Worm (Caenorhabditis elegans) whole organism, mixed stage, embryonic: ENCODE results near the gene Y54F10AL.1.
"Not testable (repeated sequence)": the region's sequence is repeated elsewhere in the genome, so short reads cannot be mapped to it uniquely, and the experiment has no call there.

Source experiments
- bed-3 ChIP-seq: fragments of 200-800 bp; sonication (Bioruptor generic); optimal IDR thresholded peaks from 3 replicates; lab custom pipeline; 2018; ENCODE audit warnings: mild to moderate bottlenecking, missing genetic modification characterization, moderate library complexity, missing compliant biosample characterization
- blmp-1 ChIP-seq: fragments of 150-350 bp; optimal IDR thresholded peaks from 2 replicates; lab custom pipeline; 2014; ENCODE audit warnings: missing biosample characterization, missing genetic modification characterization
- ceh-39 ChIP-seq: fragments of 150-350 bp; optimal IDR thresholded peaks from 2 replicates; lab custom pipeline; 2014; ENCODE audit warnings: missing biosample characterization, missing genetic modification characterization
- ces-1 ChIP-seq: fragments of 150-350 bp; optimal IDR thresholded peaks from 2 replicates; lab custom pipeline; 2014; ENCODE audit warnings: missing biosample characterization, missing genetic modification reagents, missing genetic modification characterization
- cnd-1 ChIP-seq: fragments of 200-800 bp; sonication (Bioruptor generic); optimal IDR thresholded peaks from 2 replicates; lab custom pipeline; 2018; ENCODE audit warnings: mild to moderate bottlenecking, missing genetic modification characterization, missing compliant biosample characterization
- drap-1 ChIP-seq: fragments of 200-800 bp; sonication (Bioruptor generic); optimal IDR thresholded peaks from 3 replicates; lab custom pipeline; 2018; ENCODE audit warnings: mild to moderate bottlenecking, missing genetic modification characterization, missing compliant biosample characterization
- elt-1 ChIP-seq: sonication (generic microtip); optimal IDR thresholded peaks from 2 replicates; lab custom pipeline; 2017; ENCODE audit warnings: missing genetic modification characterization, mild to moderate bottlenecking, missing compliant biosample characterization, antibody characterized with exemption, moderate library complexity, borderline replicate concordance; ENCODE audit not compliant: insufficient read depth
- elt-3 ChIP-seq: fragments of 150-350 bp; optimal IDR thresholded peaks from 2 replicates; lab custom pipeline; 2014; ENCODE audit warnings: missing biosample characterization, missing genetic modification characterization
- flh-1 ChIP-seq: fragments of 200-800 bp; sonication (Bioruptor generic); optimal IDR thresholded peaks from 2 replicates; lab custom pipeline; 2018; ENCODE audit warnings: mild to moderate bottlenecking, missing genetic modification characterization, moderate library complexity, missing compliant biosample characterization
- ham-2 ChIP-seq: fragments of 200-800 bp; sonication (Bioruptor generic); optimal IDR thresholded peaks from 2 replicates; lab custom pipeline; 2018; ENCODE audit warnings: mild to moderate bottlenecking, missing genetic modification characterization, missing compliant biosample characterization
- hlh-1 ChIP-seq: fragments of 150-350 bp; optimal IDR thresholded peaks from 2 replicates; lab custom pipeline; 2014; ENCODE audit warnings: missing biosample characterization, missing genetic modification reagents, missing genetic modification characterization
- lin-13 ChIP-seq: fragments of 150-350 bp; optimal IDR thresholded peaks from 2 replicates; lab custom pipeline; 2014; ENCODE audit warnings: missing biosample characterization, missing genetic modification characterization
- lin-32 ChIP-seq: fragments of 200-800 bp; sonication (Bioruptor generic); optimal IDR thresholded peaks from 2 replicates; lab custom pipeline; 2018; ENCODE audit warnings: mild to moderate bottlenecking, missing genetic modification characterization, missing compliant biosample characterization
- lsy-2 ChIP-seq: fragments of 150-350 bp; optimal IDR thresholded peaks from 2 replicates; lab custom pipeline; 2014; ENCODE audit warnings: missing biosample characterization, missing genetic modification characterization
- mab-5 ChIP-seq: fragments of 150-350 bp; optimal IDR thresholded peaks from 2 replicates; lab custom pipeline; 2014; ENCODE audit warnings: missing biosample characterization, missing genetic modification characterization
- mep-1 ChIP-seq: fragments of 150-350 bp; optimal IDR thresholded peaks from 2 replicates; lab custom pipeline; 2017; ENCODE audit warnings: missing biosample characterization, missing genetic modification reagents, missing genetic modification characterization, inconsistent platforms
- nhr-2 ChIP-seq: fragments of 150-350 bp; optimal IDR thresholded peaks from 2 replicates; lab custom pipeline; 2014; ENCODE audit warnings: missing biosample characterization, missing genetic modification characterization
- nhr-237 ChIP-seq: fragments of 150-350 bp; optimal IDR thresholded peaks from 2 replicates; lab custom pipeline; 2014; ENCODE audit warnings: missing biosample characterization, missing genetic modification characterization
- nhr-28 ChIP-seq: fragments of 150-350 bp; optimal IDR thresholded peaks from 2 replicates; lab custom pipeline; 2014; ENCODE audit warnings: missing biosample characterization, missing genetic modification characterization
- nhr-76 ChIP-seq: sonication (generic microtip); optimal IDR thresholded peaks from 2 replicates; lab custom pipeline; 2017; ENCODE audit warnings: missing biosample characterization, missing genetic modification characterization
- sem-2 ChIP-seq: fragments of 200-800 bp; sonication (Bioruptor generic); optimal IDR thresholded peaks from 2 replicates; lab custom pipeline; 2018; ENCODE audit warnings: mild to moderate bottlenecking, missing genetic modification characterization, missing compliant biosample characterization
- snpc-4 ChIP-seq: fragments of 150-350 bp; optimal IDR thresholded peaks from 2 replicates; lab custom pipeline; 2014; ENCODE audit warnings: missing biosample characterization, missing genetic modification characterization
- unc-120 ChIP-seq: sonication (generic microtip); optimal IDR thresholded peaks from 2 replicates; lab custom pipeline; 2017; ENCODE audit warnings: missing genetic modification characterization, missing compliant biosample characterization; ENCODE audit not compliant: poor library complexity, severe bottlenecking
- unc-39 ChIP-seq: fragments of 150-350 bp; optimal IDR thresholded peaks from 2 replicates; lab custom pipeline; 2014; ENCODE audit warnings: missing biosample characterization, missing genetic modification characterization
- unc-62 ChIP-seq: fragments of 150-350 bp; optimal IDR thresholded peaks from 2 replicates; lab custom pipeline; 2014; ENCODE audit warnings: missing biosample characterization, missing genetic modification reagents, missing genetic modification characterization

Y54F10AL.1 gene

DNA sequence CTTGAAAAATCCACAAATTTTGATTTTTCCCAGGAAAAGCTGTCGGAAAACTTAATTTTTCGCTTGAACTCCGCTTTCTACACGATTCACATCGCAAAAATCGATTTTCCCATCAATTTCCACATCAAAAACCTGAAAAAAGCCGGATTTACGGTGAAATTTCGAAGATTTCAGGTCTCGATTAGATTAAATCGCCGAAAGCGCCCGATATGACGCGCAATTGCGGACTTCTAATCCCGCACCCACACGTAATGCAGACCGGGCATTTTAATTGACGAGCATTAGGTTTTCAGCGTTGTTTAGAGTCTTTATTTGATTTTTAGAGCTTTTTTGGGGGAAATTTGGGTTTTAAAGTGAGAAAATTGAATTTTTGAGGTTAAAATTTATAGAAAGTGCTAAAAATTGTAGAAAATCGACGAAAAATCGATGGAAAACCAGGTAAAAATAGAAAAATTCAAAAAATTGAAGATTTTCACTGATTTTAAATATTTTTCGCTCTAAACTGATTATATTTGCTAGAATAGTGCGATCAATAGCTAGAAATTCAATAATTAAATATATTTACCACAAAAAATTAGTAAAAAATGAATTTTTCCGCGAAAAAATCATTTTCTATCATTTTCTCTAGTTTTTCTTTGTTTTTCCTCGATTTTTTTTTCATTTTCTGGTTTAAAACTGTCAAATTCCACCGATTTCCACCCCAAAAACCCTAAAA lies at the start of gene Y54F10AL.1:
TSS of gene Y54F10AL.1 (plus strand) at position 665 of the 715 bp plus-strand sequence.
- TF ChIP-seq lin-13 (peak; percentile 43), elt-3 (tag; lab: Kevin White, UChicago) (no peak), nhr-76 (no peak), mab-5 (no peak), blmp-1 (tag; lab: Kevin White, UChicago) (no peak), elt-1 (tag; lab: Kevin White, UChicago) (peak; percentile 75), ham-2 (no peak), snpc-4 (tag; lab: Kevin White, UChicago) (no peak), ces-1 (GFP tag; lab: Kevin White, UChicago) (peak; percentile 88), mep-1 (tag; lab: Kevin White, UChicago) (peak; percentile 10), lsy-2 (tag; lab: Kevin White, UChicago) (peak; percentile 5)

- TF ChIP-seq drap-1 (GFP tag; lab: Kevin White, UChicago): no peak
- TF ChIP-seq blmp-1 (tag; lab: Kevin White, UChicago): no peak
- no peak for TF ChIP-seq nhr-2 (tag; lab: Kevin White, UChicago)
- TF ChIP-seq ham-2: no peak
- TF ChIP-seq bed-3: no peak
- TF ChIP-seq ces-1 (GFP tag; lab: Kevin White, UChicago): peak; percentile 76
- TF ChIP-seq, all 35 proteins: peak for 1
These were observed 49.0 kb upstream of the Y54F10AL.1 start, which contains the start of gene E02H9.13 for ce11 chrIII:2438543-2438942. Gene E02H9.13 (minus strand): TSS chrIII:2438741.

DNA sequence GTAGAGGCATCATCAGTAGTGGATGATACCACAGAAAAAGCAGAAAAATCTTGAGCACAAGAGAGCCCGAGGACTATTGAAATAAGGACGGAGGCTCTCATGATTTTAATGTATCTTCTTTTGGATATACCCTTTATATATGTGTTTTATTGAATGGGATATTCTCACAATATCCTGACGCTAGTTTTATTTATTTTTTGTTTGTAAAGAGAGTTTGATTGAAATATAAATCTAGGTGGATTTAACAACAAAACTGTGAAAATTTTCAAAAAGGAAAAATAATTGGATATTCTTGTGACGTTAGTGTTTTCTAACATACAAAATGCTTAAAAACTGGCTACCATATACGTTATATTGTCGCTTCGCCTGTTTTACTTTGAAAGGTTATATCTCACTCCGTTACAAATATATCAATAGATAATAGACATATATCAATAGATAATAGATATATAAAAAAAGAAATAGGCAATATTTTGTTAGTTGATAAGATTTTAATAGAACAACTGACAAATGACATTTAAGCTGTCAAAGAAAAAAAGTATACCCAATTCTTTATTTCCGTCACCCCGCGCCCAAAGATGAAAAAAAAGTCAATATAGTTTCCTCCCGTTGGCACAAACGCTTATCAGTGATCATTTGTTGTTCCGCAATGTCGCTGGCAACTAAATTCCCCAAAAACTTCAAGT lies 41.8 kb upstream of the Y54F10AL.1 start, which contains the start of the genes E02H9.7 and klo-2:
TSS of gene E02H9.7 (minus strand) at position 101 of the 686 bp plus-strand sequence.
TSS of gene klo-2 (plus strand) at position 636 of the 686 bp plus-strand sequence.
- TF ChIP-seq flh-1 (GFP tag; lab: Kevin White, UChicago) (no peak), bed-3 (no peak), nhr-237 (tag; lab: Kevin White, UChicago) (no peak), unc-39 (no peak)

DNA sequence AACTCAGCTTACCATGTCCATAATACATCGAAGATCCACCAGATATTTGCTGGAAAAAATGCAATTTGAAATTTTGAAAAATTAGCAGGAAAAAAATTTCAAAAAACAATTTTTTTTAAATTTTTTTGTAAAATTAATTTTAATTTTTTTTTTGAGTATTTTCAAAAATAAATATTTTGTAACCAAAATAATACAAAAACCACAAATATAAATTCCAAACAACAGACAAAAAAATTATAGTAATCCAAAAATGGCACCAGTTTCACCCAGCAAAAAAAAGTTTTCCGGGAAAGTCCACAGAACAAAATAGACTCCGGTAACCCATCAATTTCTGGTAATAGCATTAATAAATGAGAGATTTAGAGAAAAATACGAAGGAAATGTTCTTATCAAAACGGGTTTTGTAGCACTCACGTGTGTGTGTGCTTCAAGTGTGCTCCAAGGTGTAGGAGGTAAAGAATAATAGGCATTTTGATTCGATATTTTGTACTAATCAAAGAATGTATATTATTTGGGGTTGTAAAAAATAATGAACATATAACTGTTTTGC lies 32.7 kb upstream of the Y54F10AL.1 start, which contains the start of gene nhr-121:
TSS of gene nhr-121 (minus strand) at position 51 of the 550 bp plus-strand sequence.
- TF ChIP-seq cnd-1 (tag; lab: Kevin White, UChicago) (no peak), nhr-2 (tag; lab: Kevin White, UChicago) (no peak), unc-120 (tag; lab: Kevin White, UChicago) (no peak), sem-2 (GFP tag; lab: Kevin White, UChicago) (no peak), nhr-28 (no peak), unc-62 (GFP tag; lab: Kevin White, UChicago) (no peak), lin-13 (no peak), ces-1 (GFP tag; lab: Kevin White, UChicago) (no peak), drap-1 (GFP tag; lab: Kevin White, UChicago) (no peak), ceh-39 (no peak), ham-2 (no peak)

DNA sequence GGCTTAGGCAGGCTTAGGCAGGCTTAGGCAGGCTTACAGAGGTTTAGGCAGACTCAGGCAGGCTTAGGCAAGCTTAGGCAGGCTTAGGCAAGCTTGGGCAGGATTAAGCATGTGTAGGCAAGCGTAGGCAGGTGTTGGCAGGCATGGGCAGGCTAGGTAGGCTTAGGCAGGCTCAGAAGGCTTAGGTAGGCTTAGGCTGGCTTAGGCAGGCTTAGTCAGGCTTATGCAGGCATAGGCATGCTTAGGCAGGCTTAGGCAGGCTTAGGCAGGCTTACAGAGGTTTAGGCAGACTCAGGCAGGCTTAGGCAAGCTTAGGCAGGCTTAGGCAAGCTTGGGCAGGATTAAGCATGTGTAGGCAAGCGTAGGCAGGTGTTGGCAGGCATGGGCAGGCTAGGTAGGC lies 32.1 kb upstream of the Y54F10AL.1 start:
- peak; percentile 13 for TF ChIP-seq lin-32 (GFP tag; lab: Kevin White, UChicago)
- TF ChIP-seq cnd-1 (tag; lab: Kevin White, UChicago): peak; percentile 8
- TF ChIP-seq ham-2: peak; percentile 35

DNA sequence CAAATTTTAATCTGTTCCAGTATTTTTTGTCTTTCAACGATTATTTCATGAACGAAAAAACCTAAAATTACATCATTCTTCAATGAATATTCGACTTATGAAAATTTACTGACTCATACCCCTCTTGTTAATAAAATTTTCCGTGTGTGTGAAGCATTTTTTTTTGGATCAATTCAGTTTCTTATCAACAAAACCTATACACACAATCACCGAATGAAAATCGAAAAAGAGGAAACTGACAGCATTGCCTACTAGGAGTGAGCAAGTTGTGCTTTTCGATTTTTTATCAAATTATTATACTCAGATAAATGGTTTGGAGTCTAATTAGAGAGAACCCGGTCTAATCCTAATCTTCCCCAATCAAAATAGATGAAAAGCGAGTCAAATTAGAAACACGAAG lies 28.8 kb upstream of the Y54F10AL.1 start, which contains the start of gene E02H9.3:
TSS of gene E02H9.3 (plus strand) at position 301 of the 400 bp plus-strand sequence.
- TF ChIP-seq lin-32 (GFP tag; lab: Kevin White, UChicago); unc-62 (GFP tag; lab: Kevin White, UChicago); hlh-1 (tag; lab: Kevin White, UChicago): not testable (repeated sequence)
